Fruit fly (Drosophila melanogaster) whole organism, embryonic: ENCODE results near the gene Ide.
A peak's percentile ranks its signal among the peaks of the same experiment; 100 is the strongest.

Source experiments
- BEAF-32 ChIP-seq: fragments of 200-800 bp; sonication (Bioruptor generic); optimal IDR thresholded peaks from 3 replicates; lab custom pipeline; 2017; ENCODE audit warnings: missing biosample characterization, missing genetic modification characterization, mild to moderate bottlenecking, moderate library complexity, missing genetic modification reagents
- Blimp-1 ChIP-seq: fragments of 200-800 bp; sonication (Bioruptor generic); optimal IDR thresholded peaks from 3 replicates; lab custom pipeline; 2018; ENCODE audit warnings: missing biosample characterization, missing genetic modification characterization, mild to moderate bottlenecking, moderate library complexity, missing genetic modification reagents
- CG10431 ChIP-seq: fragments of 200-800 bp; sonication (Bioruptor generic); optimal IDR thresholded peaks from 3 replicates; lab custom pipeline; 2018; ENCODE audit warnings: missing biosample characterization, mild to moderate bottlenecking, missing genetic modification characterization
- CG10462 ChIP-seq: fragments of 200-800 bp; sonication (Bioruptor generic); optimal IDR thresholded peaks from 2 replicates; lab custom pipeline; 2016; ENCODE audit warnings: missing biosample characterization, missing genetic modification characterization
- CG10543 ChIP-seq: fragments of 200-800 bp; sonication (Bioruptor generic); optimal IDR thresholded peaks from 3 replicates; lab custom pipeline; 2017; ENCODE audit warnings: missing biosample characterization, mild to moderate bottlenecking, missing genetic modification characterization, moderate library complexity
- CG10959 ChIP-seq: fragments of 200-800 bp; sonication (Bioruptor generic); IDR thresholded peaks from 2 replicates; pipeline ENCODE4 v1.3.6; 2022; ENCODE audit warnings: missing biosample characterization, missing genetic modification characterization
- CG13296 ChIP-seq: fragments of 200-800 bp; sonication (Bioruptor generic); optimal IDR thresholded peaks from 3 replicates; lab custom pipeline; 2018; ENCODE audit warnings: missing biosample characterization, mild to moderate bottlenecking, missing genetic modification characterization
- CG13624 ChIP-seq: fragments of 200-800 bp; sonication (Bioruptor generic); optimal IDR thresholded peaks from 2 replicates; lab custom pipeline; 2016; ENCODE audit warnings: missing biosample characterization, missing genetic modification characterization
- CG14050 ChIP-seq: fragments of 200-800 bp; sonication (Bioruptor generic); IDR thresholded peaks from 3 replicates; pipeline ENCODE4 v1.3.6; 2022; ENCODE audit warnings: missing biosample characterization, missing genetic modification characterization
- CG1529 ChIP-seq: fragments of 200-800 bp; sonication (Bioruptor generic); optimal IDR thresholded peaks from 3 replicates; lab custom pipeline; 2018; ENCODE audit warnings: missing biosample characterization, missing genetic modification characterization
- CG17359 ChIP-seq: fragments of 200-800 bp; sonication (Bioruptor generic); optimal IDR thresholded peaks from 3 replicates; lab custom pipeline; 2018; ENCODE audit warnings: missing biosample characterization, mild to moderate bottlenecking, missing genetic modification characterization, moderate library complexity
- CG17568 ChIP-seq: fragments of 200-800 bp; sonication (Bioruptor generic); optimal IDR thresholded peaks from 2 replicates; lab custom pipeline; 2018; ENCODE audit warnings: missing biosample characterization, mild to moderate bottlenecking, missing genetic modification characterization, moderate library complexity
- CG17802 ChIP-seq: fragments of 200-800 bp; sonication (Bioruptor generic); optimal IDR thresholded peaks from 2 replicates; lab custom pipeline; 2018; ENCODE audit warnings: missing biosample characterization, mild to moderate bottlenecking, missing genetic modification characterization, moderate library complexity
- CG2129 ChIP-seq: fragments of 200-800 bp; sonication (Bioruptor generic); IDR thresholded peaks from 2 replicates; pipeline ENCODE4 v1.3.6; 2022; ENCODE audit warnings: missing biosample characterization, missing genetic modification characterization; ENCODE audit not compliant: partially characterized antibody
- CG2199 ChIP-seq: fragments of 200-800 bp; sonication (Bioruptor generic); IDR thresholded peaks from 3 replicates; pipeline ENCODE4 v1.3.6; 2022; ENCODE audit warnings: missing biosample characterization, missing genetic modification characterization
- CG2202 ChIP-seq: fragments of 200-800 bp; sonication (Bioruptor generic); optimal IDR thresholded peaks from 2 replicates; lab custom pipeline; 2018; ENCODE audit warnings: missing biosample characterization, mild to moderate bottlenecking, missing genetic modification characterization
- CG2889 ChIP-seq: fragments of 200-800 bp; sonication (Bioruptor generic); IDR thresholded peaks from 3 replicates; pipeline ENCODE4 v1.3.6; 2022; ENCODE audit warnings: missing biosample characterization, missing genetic modification characterization
- CG3281 ChIP-seq: fragments of 200-800 bp; sonication (Bioruptor generic); optimal IDR thresholded peaks from 3 replicates; lab custom pipeline; 2017; ENCODE audit warnings: missing biosample characterization, mild to moderate bottlenecking, missing genetic modification characterization
- CG3838 ChIP-seq: fragments of 200-800 bp; sonication (Bioruptor generic); optimal IDR thresholded peaks from 3 replicates; lab custom pipeline; 2016; ENCODE audit warnings: missing biosample characterization, missing genetic modification characterization
- CG3995 ChIP-seq: fragments of 200-800 bp; sonication (Bioruptor generic); optimal IDR thresholded peaks from 3 replicates; lab custom pipeline; 2016; ENCODE audit warnings: missing biosample characterization, missing genetic modification characterization
- CG4730 ChIP-seq: fragments of 200-800 bp; sonication (Bioruptor generic); IDR thresholded peaks from 2 replicates; pipeline ENCODE4 v1.3.6; 2022; ENCODE audit warnings: missing biosample characterization, missing genetic modification characterization
- CTCF ChIP-seq: fragments of 200-800 bp; sonication (Bioruptor generic); optimal IDR thresholded peaks from 2 replicates; lab custom pipeline; 2017; ENCODE audit warnings: missing biosample characterization, mild to moderate bottlenecking, missing genetic modification characterization, moderate library complexity
- Dll ChIP-seq: fragments of 200-800 bp; sonication (Bioruptor generic); IDR thresholded peaks from 4 replicates; pipeline ENCODE4 v1.3.6; 2022; ENCODE audit warnings: missing biosample characterization, missing genetic modification characterization; ENCODE audit not compliant: partially characterized antibody
- Ets65A ChIP-seq: fragments of 200-800 bp; sonication (Bioruptor generic); peaks from one replicate; lab custom pipeline; 2016; ENCODE audit warnings: missing biosample characterization, missing genetic modification characterization
- H2.0 ChIP-seq: fragments of 200-800 bp; sonication (Bioruptor generic); IDR thresholded peaks from 2 replicates; pipeline ENCODE4 v1.3.6; 2022; ENCODE audit warnings: missing biosample characterization, missing genetic modification characterization
- HLHmδ ChIP-seq: fragments of 200-800 bp; sonication (Bioruptor generic); optimal IDR thresholded peaks from 2 replicates; lab custom pipeline; 2018; ENCODE audit warnings: missing biosample characterization, mild to moderate bottlenecking, missing genetic modification characterization, moderate library complexity
- Hand ChIP-seq: fragments of 200-800 bp; sonication (Bioruptor generic); optimal IDR thresholded peaks from 2 replicates; lab custom pipeline; 2017; ENCODE audit warnings: mild to moderate bottlenecking, missing biosample characterization, missing genetic modification reagents, missing genetic modification characterization
- Hmr ChIP-seq: fragments of 200-800 bp; sonication (Bioruptor generic); optimal IDR thresholded peaks from 3 replicates; lab custom pipeline; 2017; ENCODE audit warnings: mild to moderate bottlenecking, missing biosample characterization, missing genetic modification reagents, missing genetic modification characterization
- Nf-YC ChIP-seq: fragments of 200-800 bp; optimal IDR thresholded peaks from 3 replicates; lab custom pipeline; 2019; ENCODE audit warnings: missing biosample characterization, mild to moderate bottlenecking, missing genetic modification characterization, moderate library complexity
- PHDP ChIP-seq: fragments of 200-800 bp; sonication (Bioruptor generic); optimal IDR thresholded peaks from 3 replicates; lab custom pipeline; 2018; ENCODE audit warnings: missing biosample characterization, mild to moderate bottlenecking, missing genetic modification characterization, moderate library complexity
- Poxn ChIP-seq: fragments of 200-800 bp; sonication (Bioruptor generic); IDR thresholded peaks from 2 replicates; pipeline ENCODE4 v1.3.6; 2022; ENCODE audit warnings: missing biosample characterization, missing genetic modification characterization
- Vsx1 ChIP-seq: fragments of 200-800 bp; sonication (Bioruptor generic); optimal IDR thresholded peaks from 2 replicates; lab custom pipeline; 2017; ENCODE audit warnings: missing biosample characterization, mild to moderate bottlenecking, missing genetic modification characterization, missing genetic modification reagents
- ato ChIP-seq: fragments of 200-800 bp; sonication (Bioruptor generic); IDR thresholded peaks from 2 replicates; pipeline ENCODE4 v1.3.6; 2022; ENCODE audit warnings: missing biosample characterization, missing genetic modification characterization; ENCODE audit not compliant: partially characterized antibody
- bsh ChIP-seq, 2 experiments: fragments of 200-800 bp; sonication (Bioruptor generic); optimal IDR thresholded peaks; 2 replicates each; lab custom pipeline; 2017 to 2018; ENCODE audit warnings: mild to moderate bottlenecking in 2 of 2, missing biosample characterization in 2 of 2, missing genetic modification characterization in 2 of 2, moderate library complexity in 1 of 2
- caup ChIP-seq: fragments of 200-800 bp; sonication (Bioruptor generic); optimal IDR thresholded peaks from 3 replicates; lab custom pipeline; 2017; ENCODE audit warnings: missing biosample characterization, mild to moderate bottlenecking, missing genetic modification characterization, moderate library complexity; ENCODE audit not compliant: severe bottlenecking
- crol ChIP-seq: fragments of 200-800 bp; sonication (Bioruptor generic); IDR thresholded peaks from 2 replicates; pipeline ENCODE4 v1.3.6; 2022; ENCODE audit warnings: missing biosample characterization, missing genetic modification characterization
- crp ChIP-seq, 2 experiments: fragments of 200-800 bp; sonication (Bioruptor generic); optimal IDR thresholded peaks; 2 replicates in 1 of 2; 3 replicates in 1 of 2; lab custom pipeline; 2017; ENCODE audit warnings: missing biosample characterization in 2 of 2, missing genetic modification characterization in 2 of 2, mild to moderate bottlenecking in 1 of 2, moderate library complexity in 1 of 2
- emc ChIP-seq: fragments of 200-800 bp; sonication (Bioruptor generic); optimal IDR thresholded peaks from 2 replicates; lab custom pipeline; 2016; ENCODE audit warnings: missing biosample characterization, missing genetic modification characterization
- fd3F ChIP-seq: fragments of 200-800 bp; sonication (Bioruptor generic); optimal IDR thresholded peaks from 2 replicates; lab custom pipeline; 2018; ENCODE audit warnings: missing biosample characterization, mild to moderate bottlenecking, missing genetic modification characterization, moderate library complexity
- fd96Cb ChIP-seq: fragments of 200-800 bp; sonication (Bioruptor generic); optimal IDR thresholded peaks from 2 replicates; lab custom pipeline; 2018; ENCODE audit warnings: missing biosample characterization, mild to moderate bottlenecking, missing genetic modification characterization, moderate library complexity
- gfzf ChIP-seq: fragments of 200-800 bp; sonication (Bioruptor generic); optimal IDR thresholded peaks from 2 replicates; lab custom pipeline; 2016; ENCODE audit warnings: missing biosample characterization, mild to moderate bottlenecking, missing genetic modification characterization, moderate library complexity
- jumu ChIP-seq: fragments of 200-800 bp; sonication (Bioruptor generic); optimal IDR thresholded peaks from 3 replicates; lab custom pipeline; 2016; ENCODE audit warnings: missing biosample characterization, missing genetic modification characterization
- lola ChIP-seq, 3 experiments: fragments of >200 bp in 2 of 3; fragments of 200-800 bp in 1 of 3; sonication (Bioruptor generic) in 1 of 3; optimal IDR thresholded peaks; 2 replicates each; lab custom pipeline; 2017 to 2019; ENCODE audit warnings: missing biosample characterization in 3 of 3, missing genetic modification characterization in 3 of 3, mild to moderate bottlenecking in 1 of 3, moderate library complexity in 1 of 3
- phol ChIP-seq: fragments of 200-800 bp; sonication (Bioruptor generic); optimal IDR thresholded peaks from 3 replicates; lab custom pipeline; 2018; ENCODE audit warnings: missing biosample characterization, mild to moderate bottlenecking, missing genetic modification characterization, moderate library complexity
- pzg ChIP-seq: fragments of 200-800 bp; sonication (Bioruptor generic); optimal IDR thresholded peaks from 3 replicates; lab custom pipeline; 2018; ENCODE audit warnings: missing biosample characterization, mild to moderate bottlenecking, missing genetic modification characterization, moderate library complexity
- sens ChIP-seq: fragments of 200-800 bp; sonication (Bioruptor generic); peaks from one replicate; lab custom pipeline; 2016; ENCODE audit warnings: missing biosample characterization, missing genetic modification characterization
- tio ChIP-seq: fragments of 200-800 bp; sonication (Bioruptor generic); optimal IDR thresholded peaks from 2 replicates; lab custom pipeline; 2017; ENCODE audit warnings: missing biosample characterization, missing genetic modification characterization, inconsistent platforms
- twi ChIP-seq: fragments of 200-800 bp; optimal IDR thresholded peaks from 2 replicates; lab custom pipeline; 2019; ENCODE audit warnings: missing biosample characterization, mild to moderate bottlenecking, missing genetic modification characterization, moderate library complexity

Gene Ide

dm6 chr3L:20405971-20406948, 30.6 kb upstream of the Ide start (continued):
- TF ChIP-seq caup (peak; percentile 27), CG1529 (GFP tag; lab: Kevin White, UChicago) (peak; percentile 14), Hand (no peak), Vsx1 (GFP tag; lab: Kevin White, UChicago) (peak; percentile 72), CG2129 (no peak), PHDP (tag; lab: Kevin White, UChicago) (peak; percentile 64), CG3838 (GFP tag; lab: Kevin White, UChicago) (no peak), CG13624 (GFP tag; lab: Kevin White, UChicago) (no peak), ato (GFP tag; lab: Robert Waterston, UW) (no peak), BEAF-32 (GFP tag; lab: Kevin White, UChicago) (no peak), CG2199 (GFP tag; lab: Robert Waterston, UW) (peak; percentile 83; the same call in 2 of the 3 replicates), CG17568 (GFP tag; lab: Kevin White, UChicago) (peak; percentile 73), bsh (GFP tag; optimal IDR thresholded peaks at IDR 0.05; lab: Kevin White, UChicago) (peak in 1 of 2 experiments; percentile 12), fd3F (GFP tag; lab: Kevin White, UChicago) (no peak), CG17359 (tag; lab: Kevin White, UChicago) (no peak), crol (GFP tag; lab: Robert Waterston, UW) (no peak), Dll (GFP tag; lab: Robert Waterston, UW) (no peak), CG17802 (peak; percentile 71), CG3281 (GFP tag; lab: Kevin White, UChicago) (peak; percentile 43), jumu (no peak), CG14050 (no peak), gfzf (no peak), phol (tag; lab: Kevin White, UChicago) (no peak), CG3995 (no peak), Blimp-1 (GFP tag; lab: Kevin White, UChicago) (peak; percentile 31), CG10959 (GFP tag; lab: Robert Waterston, UW) (no peak), crp (GFP tag; optimal IDR thresholded peaks at IDR 0.05; lab: Kevin White, UChicago) (no peak), twi (tag; lab: Kevin White, UChicago) (peak; percentile 65), CG10543 (GFP tag; lab: Kevin White, UChicago) (no peak), fd96Cb (no peak), CG13296 (GFP tag; lab: Kevin White, UChicago) (peak; percentile 73), HLHmδ (GFP tag; lab: Kevin White, UChicago) (no peak), Nf-YC (peak; percentile 21), CTCF (peak; percentile 55), CG10431 (no peak), emc (GFP tag; lab: Kevin White, UChicago) (no peak), Hmr (GFP tag; lab: Kevin White, UChicago) (peak; percentile 49), H2.0 (GFP tag; lab: Robert Waterston, UW) (no peak), CG4730 (GFP tag; lab: Robert Waterston, UW) (no peak), lola (GFP tag; optimal IDR thresholded peaks at IDR 0.05; lab: Kevin White, UChicago) (peak in 1 of 3 experiments; percentile 64), CG2889 (GFP tag; lab: Robert Waterston, UW) (no peak), CG2202 (tag; lab: Kevin White, UChicago) (no peak), pzg (GFP tag; lab: Kevin White, UChicago) (no peak), Poxn (GFP tag; lab: Robert Waterston, UW) (no peak), tio (no peak), Ets65A (GFP tag; lab: Kevin White, UChicago) (no peak), CG10462 (GFP tag; lab: Kevin White, UChicago) (no peak), sens (GFP tag; lab: Kevin White, UChicago) (peak; percentile 66)
